Fruit fly (Drosophila melanogaster) whole organism, larva: ENCODE results near the gene Megf8.

Experiments used
- noc ChIP-seq: fragments of 200-800 bp; sonication (Bioruptor generic); optimal IDR thresholded peaks from 3 replicates; lab custom pipeline; 2019; ENCODE audit warnings: missing biosample characterization, mild to moderate bottlenecking, missing genetic modification characterization, moderate library complexity

The Megf8 gene

DNA sequence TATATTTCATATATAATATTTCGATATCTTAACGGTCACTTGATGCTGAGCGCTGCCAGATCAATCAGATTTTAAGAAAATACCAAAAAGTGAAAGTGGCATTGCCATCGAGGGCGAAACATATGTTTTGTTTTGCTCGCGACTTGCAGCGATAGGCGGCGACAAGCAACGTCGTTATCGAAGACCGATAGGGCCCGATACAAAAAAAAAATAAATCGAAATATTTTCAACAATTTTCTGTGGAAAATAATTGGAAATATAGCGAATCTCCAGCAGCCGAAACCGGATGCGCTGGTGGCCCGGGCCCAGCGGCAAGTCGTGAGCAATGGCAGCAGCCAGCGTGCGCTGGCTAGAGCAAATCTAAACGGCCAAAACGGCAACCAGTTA, at the start of gene Megf8:
Megf8 (plus strand) TSS at position 190 of the 387 bp plus-strand sequence.
- no peak for TF ChIP-seq noc (tag; lab: Kevin White, UChicago)

DNA sequence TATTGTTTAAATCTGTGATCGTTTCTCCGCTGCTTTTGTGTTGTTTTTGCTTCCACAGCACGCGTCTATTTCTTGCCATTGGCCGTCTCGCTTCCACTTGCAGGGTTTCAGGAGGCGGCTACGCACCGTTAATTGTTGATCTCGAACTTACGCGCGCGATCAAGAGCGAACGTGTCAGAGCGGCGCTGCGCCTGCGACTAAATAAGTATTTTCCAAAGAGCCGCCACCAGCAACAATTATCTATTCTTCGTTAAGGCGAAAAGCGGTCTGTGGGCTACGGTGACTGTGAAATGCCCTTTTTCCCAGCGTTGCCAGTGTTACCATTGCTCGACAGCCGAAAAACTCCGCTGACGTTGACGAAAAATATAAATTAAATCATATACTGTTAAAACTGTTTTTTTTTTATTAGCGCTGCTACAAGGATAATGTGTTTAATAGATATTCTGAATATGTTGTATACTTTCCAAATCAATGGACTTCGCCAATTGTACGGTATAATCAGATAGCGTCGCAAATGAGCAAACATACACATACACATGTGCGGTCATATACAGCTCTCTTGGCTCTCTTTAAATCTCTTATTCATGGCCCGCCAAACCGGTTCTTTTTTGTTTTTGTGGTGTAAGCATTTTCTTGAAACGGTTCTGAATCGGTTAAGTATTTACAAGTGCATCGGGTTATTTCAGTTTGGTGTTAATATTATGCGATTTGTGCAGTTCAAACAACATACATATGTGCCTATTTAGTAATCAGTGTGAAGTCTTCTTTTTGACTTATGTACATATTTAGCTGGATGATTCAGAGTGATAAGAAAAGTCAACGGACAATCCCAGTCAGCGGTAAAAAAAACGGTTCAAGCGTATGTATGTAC, 49.1 kb upstream of the Megf8 start, which contains the start of gene pes:
pes (minus strand) TSS at position 201 of the 871 bp plus-strand sequence.
- TF ChIP-seq noc (tag; lab: Kevin White, UChicago): peak; percentile 63

DNA sequence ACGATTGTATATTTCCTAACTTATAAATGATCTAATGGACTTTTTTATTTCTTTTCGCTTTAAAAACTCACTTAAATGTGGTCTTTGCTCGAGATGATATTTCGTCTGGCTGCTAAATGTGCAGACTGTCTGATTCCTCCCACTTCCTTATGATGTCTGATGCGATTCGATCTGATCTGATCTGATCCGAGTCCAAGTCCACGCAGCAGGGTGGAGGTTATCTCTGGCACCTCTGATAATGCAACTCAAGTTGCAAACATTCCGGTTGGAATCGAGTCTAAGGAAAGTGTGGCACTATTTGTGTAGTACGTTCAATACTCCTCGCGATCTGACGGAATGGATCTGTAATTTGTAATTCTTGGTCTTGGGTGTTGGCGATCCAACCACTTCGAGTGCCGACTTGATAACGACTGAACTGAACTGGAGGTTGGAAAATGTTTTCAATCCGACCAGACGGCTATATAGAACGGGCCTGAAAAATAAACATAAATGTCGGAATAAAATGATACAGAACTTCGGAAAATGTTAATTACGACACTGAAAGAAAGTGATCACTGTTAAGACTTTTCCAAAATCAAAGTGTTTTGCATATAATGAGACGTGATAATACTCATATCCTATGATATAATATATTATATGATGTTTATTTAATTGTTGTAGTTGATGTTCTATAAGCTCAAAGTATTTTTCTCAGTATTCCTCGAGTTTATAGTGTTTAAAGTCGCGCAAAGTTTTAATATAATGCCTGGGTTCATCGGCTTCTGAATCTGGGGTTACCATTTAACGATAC, 45.8 kb upstream of the Megf8 start:
- TF ChIP-seq noc (tag; lab: Kevin White, UChicago): no peak

DNA sequence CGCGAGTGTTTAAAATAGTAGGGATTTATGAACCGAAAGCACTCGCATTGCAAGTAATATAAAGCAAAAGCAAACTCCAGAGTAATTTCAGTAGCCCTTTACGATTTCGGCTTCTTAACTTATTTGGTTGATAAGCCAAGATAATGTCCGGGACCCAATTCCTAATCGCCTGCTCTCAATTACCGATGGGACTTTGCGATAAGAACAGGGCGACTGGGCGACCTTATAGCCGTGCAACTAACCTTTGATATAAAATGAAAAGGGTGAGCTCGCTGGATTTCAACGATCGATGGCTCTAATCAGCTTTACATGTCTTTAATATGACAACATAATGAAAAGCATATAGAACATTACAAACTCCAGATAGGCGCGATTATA, 45.2 kb upstream of the Megf8 start, which contains the start of gene CG7227:
CG7227 (minus strand) TSS at position 72 of the 378 bp plus-strand sequence.
- no peak for TF ChIP-seq noc (tag; lab: Kevin White, UChicago)

DNA sequence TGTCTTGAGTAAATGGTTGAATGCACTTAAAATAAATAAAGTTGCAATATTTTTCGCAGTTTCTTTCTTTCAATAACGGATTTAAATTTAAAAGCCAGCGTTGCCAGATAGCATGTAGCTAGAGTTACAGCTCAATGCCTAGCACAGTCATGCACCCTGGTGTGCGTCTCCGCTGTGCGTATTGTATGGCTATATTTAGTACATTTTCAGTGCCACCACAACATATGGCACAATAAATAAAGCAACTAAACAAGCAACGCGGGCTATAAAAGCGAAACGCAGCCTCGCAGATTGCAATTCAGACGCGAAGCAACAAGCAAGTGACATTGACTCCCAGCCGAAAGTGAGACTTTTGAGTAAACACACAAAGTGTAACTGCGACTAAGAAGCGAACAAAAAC, 44.6 kb upstream of the Megf8 start, which contains the start of gene Sirup:
Sirup (plus strand) TSS at position 215 of the 400 bp plus-strand sequence.
- no peak for TF ChIP-seq noc (tag; lab: Kevin White, UChicago)

DNA sequence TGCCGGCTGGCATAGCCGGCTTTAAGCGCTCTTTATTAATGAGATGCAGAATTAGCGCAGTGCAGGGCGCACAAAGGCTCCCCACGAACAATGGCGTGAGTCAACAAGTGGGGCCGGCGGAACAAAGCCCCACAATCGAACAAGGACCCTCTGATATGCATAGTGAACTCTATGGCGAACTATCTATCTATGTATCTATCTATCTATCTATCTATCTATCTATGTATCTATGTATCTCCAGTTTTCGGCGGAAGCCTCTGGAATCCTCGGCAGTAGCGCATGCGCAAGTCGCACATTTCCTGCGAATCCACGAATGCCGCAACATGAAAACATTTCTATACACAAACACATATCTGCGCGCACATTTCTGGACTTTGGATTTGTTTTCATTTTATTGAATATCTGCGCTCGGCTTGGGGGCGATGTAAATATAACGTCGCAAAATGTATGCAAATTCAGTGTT, 42.7 kb upstream of the Megf8 start:
- TF ChIP-seq noc (tag; lab: Kevin White, UChicago): peak; percentile 80

DNA sequence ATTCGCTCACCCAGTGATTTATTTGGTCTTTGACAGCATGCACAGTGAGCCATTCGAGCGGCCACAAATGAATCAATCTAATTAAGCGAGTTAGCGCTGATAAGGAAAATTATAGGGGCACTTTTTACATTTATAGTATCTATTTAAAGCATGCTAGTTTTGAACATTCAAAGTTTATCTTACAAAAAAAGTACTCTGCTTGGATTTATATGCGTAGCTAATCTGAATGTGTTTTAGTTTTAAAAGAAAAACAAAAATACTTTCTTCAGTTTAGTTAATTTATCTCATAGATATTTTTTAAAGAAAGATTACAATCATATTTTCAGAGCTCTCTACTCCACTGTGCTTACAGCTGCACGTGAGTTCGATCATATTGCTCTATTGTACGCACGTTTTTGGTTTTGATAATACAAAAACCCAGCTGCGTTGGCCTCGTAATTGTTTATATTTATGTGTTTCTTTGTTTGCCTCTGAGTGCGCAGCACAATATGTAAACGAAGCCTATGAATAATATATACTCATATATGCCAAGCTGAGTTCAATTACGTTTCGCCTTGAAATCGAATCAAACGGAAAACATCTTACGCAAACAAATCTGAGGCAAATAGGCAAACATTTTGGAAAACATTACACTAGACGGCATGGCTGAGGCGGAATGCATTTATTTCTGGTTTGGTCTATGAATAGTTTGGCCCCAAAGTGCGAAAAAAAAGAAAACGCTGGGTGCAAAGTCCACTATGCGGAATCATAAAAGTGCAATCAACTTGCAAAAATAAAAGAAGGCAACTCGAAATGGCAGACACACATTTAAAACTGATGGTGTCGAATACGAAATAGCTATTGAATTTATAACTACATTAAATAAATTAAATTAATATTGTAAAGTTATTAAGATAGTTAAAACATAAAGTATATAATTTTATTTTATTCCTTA, 41.3 kb upstream of the Megf8 start:
- TF ChIP-seq noc (tag; lab: Kevin White, UChicago): peak; percentile 75

DNA sequence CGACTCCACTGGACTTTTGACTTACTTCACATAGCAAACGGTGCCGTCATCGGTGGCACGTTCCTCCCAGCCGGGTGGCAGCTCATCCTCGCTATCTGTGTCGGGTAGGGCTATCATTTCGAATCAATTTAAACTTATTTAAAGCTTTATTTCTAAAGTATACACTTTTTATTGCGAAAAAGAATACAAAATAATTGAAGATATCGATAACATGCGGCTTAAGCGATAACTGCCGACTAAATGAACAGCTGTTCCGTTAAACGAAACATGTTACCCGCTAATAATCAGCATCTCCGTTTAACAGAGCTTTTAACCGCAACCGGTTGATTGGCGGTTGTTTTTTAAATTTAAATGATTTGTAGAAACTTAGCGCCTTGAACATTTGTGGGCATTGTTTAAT, 39.2 kb upstream of the Megf8 start, which contains the start of gene Wwox:
Wwox (minus strand) TSS at position 215 of the 400 bp plus-strand sequence.
- no peak for TF ChIP-seq noc (tag; lab: Kevin White, UChicago)

DNA sequence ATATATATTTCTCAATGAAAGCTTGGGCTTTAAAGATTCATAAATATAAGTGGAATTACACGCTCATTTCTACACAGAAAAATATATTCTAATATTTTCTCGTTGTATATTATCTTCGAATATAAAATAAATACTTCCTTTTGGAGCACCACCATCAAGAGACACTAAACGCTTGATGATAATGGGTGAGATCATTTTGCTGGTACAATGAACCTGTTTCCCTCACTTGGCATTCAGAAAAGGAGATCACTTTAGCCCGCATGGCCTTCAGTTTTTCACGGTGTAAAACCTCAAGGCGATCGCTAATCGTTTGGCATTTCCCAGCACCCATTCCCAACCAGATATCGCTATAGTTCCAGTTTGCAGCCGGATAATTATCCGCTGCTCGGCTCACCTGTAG, 37.2 kb upstream of the Megf8 start:
- no peak for TF ChIP-seq noc (tag; lab: Kevin White, UChicago)

DNA sequence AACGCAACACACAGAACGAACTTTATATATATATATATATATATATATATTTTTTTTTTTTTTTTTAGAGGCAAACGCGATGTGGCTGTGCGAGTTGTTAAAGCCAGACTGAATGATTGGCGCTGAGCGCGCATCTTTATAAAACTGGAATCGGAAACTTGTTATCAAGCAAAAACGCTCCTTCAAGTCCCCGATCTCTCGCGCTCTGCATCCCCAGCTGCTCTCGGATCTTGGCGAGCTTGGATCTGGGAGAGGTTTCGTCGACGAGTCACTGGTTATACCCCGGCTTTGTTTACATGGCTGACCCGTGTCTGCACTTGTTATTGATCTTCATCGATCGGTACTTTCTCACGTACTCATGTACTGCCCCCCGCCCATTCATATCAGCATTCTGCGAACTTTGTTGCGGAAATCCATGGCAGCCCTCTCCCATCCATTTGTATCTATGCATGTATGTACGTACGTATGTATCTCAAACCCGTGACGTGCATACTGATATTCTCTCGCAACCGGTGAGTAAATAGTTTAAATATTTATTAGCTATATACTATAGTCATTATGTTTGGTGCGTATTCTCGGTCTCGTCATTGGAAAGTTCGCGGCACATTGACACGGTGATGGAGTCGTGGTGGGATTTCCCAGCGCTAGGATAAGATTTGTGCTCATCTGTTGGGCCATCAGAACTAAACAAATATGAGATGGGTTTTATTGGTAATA, 36.0 kb upstream of the Megf8 start, which contains the start of gene Spn28Dc:
Spn28Dc (minus strand) TSS at position 51 of the 717 bp plus-strand sequence.
- no peak for TF ChIP-seq noc (tag; lab: Kevin White, UChicago)

DNA sequence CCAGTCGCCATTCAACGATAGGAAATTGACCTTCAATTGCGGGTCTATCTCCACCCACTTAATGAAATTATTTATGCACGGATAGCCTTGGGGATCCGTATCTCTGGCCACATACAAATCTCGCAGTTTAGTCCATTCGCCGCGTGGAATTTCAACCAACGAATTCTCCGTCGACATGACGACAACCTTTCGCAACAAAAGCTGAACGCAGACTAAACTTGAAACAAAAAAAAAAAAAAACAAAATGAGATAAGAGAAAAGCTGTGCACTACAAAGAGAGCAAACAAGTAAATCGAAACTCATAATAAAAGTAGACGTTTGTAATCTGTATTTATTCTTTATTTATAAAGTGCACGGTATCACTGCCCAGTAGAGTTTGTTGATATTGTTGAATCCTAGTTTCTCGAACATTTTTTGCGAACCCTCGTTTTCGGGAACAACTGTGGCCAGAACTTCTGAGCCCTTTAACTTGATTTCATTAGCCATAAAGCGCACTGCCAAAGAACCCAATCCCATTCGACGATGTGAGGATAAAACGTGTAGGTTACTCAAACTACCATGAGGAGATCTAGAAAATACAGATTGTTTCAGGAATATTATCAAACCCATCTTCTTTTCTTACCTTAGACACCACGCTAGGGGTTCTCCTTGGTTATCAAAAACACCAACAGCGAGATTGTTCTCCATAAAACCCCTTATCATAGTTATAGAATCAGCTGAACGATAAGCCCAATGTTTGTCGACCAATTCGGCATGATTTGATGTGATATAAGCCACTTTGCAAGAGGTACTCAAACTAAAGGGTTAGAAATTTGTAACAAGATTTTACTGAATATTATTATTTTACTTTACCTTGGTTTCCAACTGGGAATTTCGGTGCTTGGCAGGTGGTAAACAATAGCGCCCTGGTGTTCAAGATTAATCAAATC, 33.7 kb upstream of the Megf8 start, which contains the start of gene CG12560:
CG12560 (minus strand) TSS at position 195 of the 929 bp plus-strand sequence.
- no peak for TF ChIP-seq noc (tag; lab: Kevin White, UChicago)

DNA sequence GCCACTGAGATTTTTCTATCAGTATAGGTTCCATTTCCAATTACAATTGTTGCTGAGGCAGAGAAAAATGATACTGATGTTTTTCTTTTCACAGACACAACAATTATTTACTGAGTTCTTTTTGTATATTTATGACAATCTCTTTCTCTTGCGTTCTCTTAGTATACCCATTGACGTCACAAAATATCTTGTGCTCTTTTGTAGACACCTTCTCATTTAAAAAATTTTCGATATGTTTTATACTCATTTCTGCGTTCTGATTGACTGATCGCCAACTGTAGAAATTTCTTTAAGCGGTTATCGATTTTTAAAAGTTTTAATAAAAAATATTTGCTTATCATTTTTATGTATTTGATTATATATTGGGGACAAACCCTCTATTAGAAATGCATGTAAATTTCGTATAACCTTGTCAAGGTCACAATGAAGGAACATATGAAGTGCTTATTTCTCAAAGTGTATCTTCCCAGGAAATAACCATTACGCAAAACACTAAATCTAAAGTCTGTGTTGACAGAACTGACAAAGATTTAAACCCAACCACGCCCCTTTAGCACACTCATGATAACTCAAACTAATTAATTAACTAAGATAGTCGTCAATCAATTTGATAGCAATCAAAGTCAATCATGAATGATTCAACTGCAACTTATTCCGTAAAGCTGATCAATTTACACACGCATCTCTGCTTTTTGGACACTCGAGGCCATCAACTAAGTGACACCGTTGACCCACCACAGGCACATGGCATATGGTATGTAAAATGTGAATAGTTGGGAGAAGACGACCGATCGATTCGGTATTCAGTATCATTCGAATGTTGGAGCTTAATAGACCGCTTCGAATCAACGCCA, 32.4 kb upstream of the Megf8 start, which contains the start of the genes Glyat and Tg:
Glyat (minus strand) TSS at position 51 of the 854 bp plus-strand sequence.
Tg (plus strand) TSS at position 804 of the 854 bp plus-strand sequence.
- TF ChIP-seq noc (tag; lab: Kevin White, UChicago): no peak
